Fruit fly (Drosophila melanogaster) whole organism, embryonic: ENCODE measurements around the gene att-ORFB.

Source experiments
- Ada2b ChIP-seq: fragments of 200-800 bp; sonication (Bioruptor generic); IDR thresholded peaks from 2 replicates; pipeline ENCODE4 v1.3.6; 2022; ENCODE audit warnings: missing biosample characterization, missing genetic modification characterization
- Adf1 ChIP-seq: fragments of 200-800 bp; sonication (Bioruptor generic); IDR thresholded peaks from 2 replicates; pipeline ENCODE4 v1.3.6; 2022; ENCODE audit warnings: missing biosample characterization, missing genetic modification characterization
- BEAF-32 ChIP-seq: fragments of 200-800 bp; sonication (Bioruptor generic); optimal IDR thresholded peaks from 3 replicates; lab custom pipeline; 2017; ENCODE audit warnings: missing biosample characterization, missing genetic modification characterization, mild to moderate bottlenecking, moderate library complexity, missing genetic modification reagents
- Bdp1 ChIP-seq: fragments of 200-800 bp; sonication (Bioruptor generic); optimal IDR thresholded peaks from 3 replicates; lab custom pipeline; 2016; ENCODE audit warnings: missing biosample characterization, missing genetic modification characterization
- C15 ChIP-seq: fragments of 200-800 bp; sonication (Bioruptor generic); IDR thresholded peaks from 3 replicates; pipeline ENCODE4 v1.3.6; 2022; ENCODE audit warnings: missing biosample characterization, missing genetic modification characterization
- CG10959 ChIP-seq: fragments of 200-800 bp; sonication (Bioruptor generic); IDR thresholded peaks from 2 replicates; pipeline ENCODE4 v1.3.6; 2022; ENCODE audit warnings: missing biosample characterization, missing genetic modification characterization
- CG12071 ChIP-seq: fragments of 200-800 bp; sonication (Bioruptor generic); optimal IDR thresholded peaks from 3 replicates; lab custom pipeline; 2018; ENCODE audit warnings: missing biosample characterization, mild to moderate bottlenecking, missing genetic modification characterization
- CG1233 ChIP-seq: fragments of 200-800 bp; sonication (Bioruptor generic); optimal IDR thresholded peaks from 4 replicates; lab custom pipeline; 2018; ENCODE audit warnings: missing biosample characterization, mild to moderate bottlenecking, missing genetic modification characterization
- CG13123 ChIP-seq: fragments of 200-800 bp; sonication (Bioruptor generic); optimal IDR thresholded peaks from 2 replicates; lab custom pipeline; 2016; ENCODE audit warnings: missing biosample characterization, missing genetic modification characterization
- CG13624 ChIP-seq: fragments of 200-800 bp; sonication (Bioruptor generic); optimal IDR thresholded peaks from 2 replicates; lab custom pipeline; 2016; ENCODE audit warnings: missing biosample characterization, missing genetic modification characterization
- CG14860 ChIP-seq: fragments of 200-800 bp; sonication (Bioruptor generic); IDR thresholded peaks from 3 replicates; pipeline ENCODE4 v1.3.6; 2022; ENCODE audit warnings: missing biosample characterization, missing genetic modification characterization; ENCODE audit not compliant: partially characterized antibody
- CG15011 ChIP-seq: fragments of 200-800 bp; sonication (Bioruptor generic); optimal IDR thresholded peaks from 3 replicates; lab custom pipeline; 2018; ENCODE audit warnings: missing biosample characterization, mild to moderate bottlenecking, missing genetic modification characterization
- CG15269 ChIP-seq: fragments of 200-800 bp; sonication (Bioruptor generic); optimal IDR thresholded peaks from 2 replicates; lab custom pipeline; 2018; ENCODE audit warnings: missing biosample characterization, mild to moderate bottlenecking, missing genetic modification characterization, moderate library complexity
- CG15479 ChIP-seq: fragments of 200-800 bp; sonication (Bioruptor generic); optimal IDR thresholded peaks from 3 replicates; lab custom pipeline; 2019; ENCODE audit warnings: missing biosample characterization, mild to moderate bottlenecking, missing genetic modification characterization, moderate library complexity
- CG15601 ChIP-seq: fragments of 200-800 bp; sonication (Bioruptor generic); optimal IDR thresholded peaks from 3 replicates; lab custom pipeline; 2019; ENCODE audit warnings: missing biosample characterization, mild to moderate bottlenecking, missing genetic modification characterization, moderate library complexity
- CG1602 ChIP-seq: fragments of 200-800 bp; sonication (Bioruptor generic); optimal IDR thresholded peaks from 3 replicates; lab custom pipeline; 2016; ENCODE audit warnings: missing biosample characterization, missing genetic modification characterization
- CG17385 ChIP-seq: fragments of 200-800 bp; sonication (Bioruptor generic); optimal IDR thresholded peaks from 3 replicates; lab custom pipeline; 2018; ENCODE audit warnings: missing biosample characterization, mild to moderate bottlenecking, missing genetic modification characterization
- CG17912 ChIP-seq: fragments of 200-800 bp; sonication (Bioruptor generic); optimal IDR thresholded peaks from 2 replicates; lab custom pipeline; 2018; ENCODE audit warnings: missing biosample characterization, mild to moderate bottlenecking, missing genetic modification characterization
- CG4360 ChIP-seq: fragments of 200-800 bp; sonication (Bioruptor generic); IDR thresholded peaks from 2 replicates; pipeline ENCODE4 v1.3.6; 2022; ENCODE audit warnings: missing biosample characterization, missing genetic modification characterization
- CG4404 ChIP-seq: fragments of 200-800 bp; sonication (Bioruptor generic); IDR thresholded peaks from 2 replicates; pipeline ENCODE4 v1.3.6; 2022; ENCODE audit warnings: missing biosample characterization, missing genetic modification characterization
- CG4820 ChIP-seq: fragments of 200-800 bp; sonication (Bioruptor generic); optimal IDR thresholded peaks from 3 replicates; lab custom pipeline; 2016; ENCODE audit warnings: missing biosample characterization, missing genetic modification characterization
- CG5180 ChIP-seq: fragments of 200-800 bp; sonication (Bioruptor generic); optimal IDR thresholded peaks from 3 replicates; lab custom pipeline; 2017; ENCODE audit warnings: missing biosample characterization, missing genetic modification characterization, mild to moderate bottlenecking, moderate library complexity, missing genetic modification reagents
- CG5245 ChIP-seq: fragments of 200-800 bp; sonication (Bioruptor generic); optimal IDR thresholded peaks from 3 replicates; lab custom pipeline; 2016; ENCODE audit warnings: missing biosample characterization, missing genetic modification characterization
- CG6854 ChIP-seq: fragments of 200-800 bp; sonication (Bioruptor generic); optimal IDR thresholded peaks from 3 replicates; lab custom pipeline; 2017; ENCODE audit warnings: missing biosample characterization, mild to moderate bottlenecking, missing genetic modification characterization
- CG8944 ChIP-seq: fragments of 200-800 bp; sonication (Bioruptor generic); optimal IDR thresholded peaks from 3 replicates; lab custom pipeline; 2016; ENCODE audit warnings: missing biosample characterization, missing genetic modification characterization
- CG9797 ChIP-seq: fragments of 200-800 bp; sonication (Bioruptor generic); optimal IDR thresholded peaks from 3 replicates; lab custom pipeline; 2018; ENCODE audit warnings: missing biosample characterization, mild to moderate bottlenecking, missing genetic modification characterization
- CG9932 ChIP-seq: fragments of 200-800 bp; sonication (Bioruptor generic); IDR thresholded peaks from 2 replicates; pipeline ENCODE4 v1.3.6; 2022; ENCODE audit warnings: missing biosample characterization, missing genetic modification characterization
- Dref ChIP-seq: fragments of 200-800 bp; sonication (Bioruptor generic); IDR thresholded peaks from 2 replicates; pipeline ENCODE4 v1.3.6; 2022; ENCODE audit warnings: missing biosample characterization, missing genetic modification characterization
- Ets65A ChIP-seq: fragments of 200-800 bp; sonication (Bioruptor generic); peaks from one replicate; lab custom pipeline; 2016; ENCODE audit warnings: missing biosample characterization, missing genetic modification characterization
- Fer2 ChIP-seq: fragments of 200-800 bp; sonication (Bioruptor generic); optimal IDR thresholded peaks from 2 replicates; lab custom pipeline; 2018; ENCODE audit warnings: missing biosample characterization, mild to moderate bottlenecking, missing genetic modification characterization, moderate library complexity
- H15 ChIP-seq: fragments of 200-800 bp; sonication (Bioruptor generic); IDR thresholded peaks from 3 replicates; pipeline ENCODE4 v1.3.6; 2022; ENCODE audit warnings: missing biosample characterization, missing genetic modification characterization
- HmgZ ChIP-seq: fragments of 200-800 bp; sonication (Bioruptor generic); optimal IDR thresholded peaks from 2 replicates; lab custom pipeline; 2018; ENCODE audit warnings: missing biosample characterization, mild to moderate bottlenecking, missing genetic modification characterization
- Hmr ChIP-seq: fragments of 200-800 bp; sonication (Bioruptor generic); optimal IDR thresholded peaks from 3 replicates; lab custom pipeline; 2017; ENCODE audit warnings: mild to moderate bottlenecking, missing biosample characterization, missing genetic modification reagents, missing genetic modification characterization
- Hsf ChIP-seq: fragments of 200-800 bp; sonication (Bioruptor generic); optimal IDR thresholded peaks from 3 replicates; lab custom pipeline; 2016; ENCODE audit warnings: missing biosample characterization, missing genetic modification characterization
- Jarid2 ChIP-seq: fragments of 200-800 bp; sonication (Bioruptor generic); optimal IDR thresholded peaks from 3 replicates; lab custom pipeline; 2017; ENCODE audit warnings: mild to moderate bottlenecking, missing biosample characterization, missing genetic modification reagents, missing genetic modification characterization
- Max ChIP-seq: fragments of 200-800 bp; sonication (Bioruptor generic); optimal IDR thresholded peaks from 2 replicates; lab custom pipeline; 2016; ENCODE audit warnings: missing biosample characterization, mild to moderate bottlenecking, missing genetic modification characterization
- Meics ChIP-seq: fragments of 200-800 bp; sonication (Bioruptor generic); optimal IDR thresholded peaks from 2 replicates; lab custom pipeline; 2017; ENCODE audit warnings: missing biosample characterization, mild to moderate bottlenecking, missing genetic modification characterization
- Ssrp ChIP-seq: fragments of 200-800 bp; sonication (Bioruptor generic); optimal IDR thresholded peaks from 2 replicates; lab custom pipeline; 2018; ENCODE audit warnings: missing biosample characterization, mild to moderate bottlenecking, missing genetic modification characterization, moderate library complexity
- cas ChIP-seq: fragments of 200-800 bp; sonication (Bioruptor generic); IDR thresholded peaks from 2 replicates; pipeline ENCODE4 v1.3.6; 2022; ENCODE audit warnings: missing biosample characterization, missing genetic modification characterization
- cato ChIP-seq: fragments of 200-800 bp; sonication (Bioruptor generic); optimal IDR thresholded peaks from 2 replicates; lab custom pipeline; 2016; ENCODE audit warnings: missing biosample characterization, missing genetic modification characterization, borderline replicate concordance
- chn ChIP-seq: fragments of 200-800 bp; sonication (Bioruptor generic); optimal IDR thresholded peaks from 2 replicates; lab custom pipeline; 2016; ENCODE audit warnings: missing biosample characterization, missing genetic modification characterization
- dmrt99B ChIP-seq: fragments of 200-800 bp; sonication (Bioruptor generic); optimal IDR thresholded peaks from 2 replicates; lab custom pipeline; 2018; ENCODE audit warnings: missing biosample characterization, mild to moderate bottlenecking, missing genetic modification characterization, moderate library complexity
- dpn ChIP-seq, 2 experiments: fragments of 200-800 bp; sonication (Bioruptor generic); optimal IDR thresholded peaks; 3 replicates each; lab custom pipeline; 2016; ENCODE audit warnings: missing biosample characterization in 2 of 2, missing genetic modification characterization in 2 of 2
- gcm2 ChIP-seq: fragments of 200-800 bp; sonication (Bioruptor generic); optimal IDR thresholded peaks from 2 replicates; lab custom pipeline; 2016; ENCODE audit warnings: missing biosample characterization, missing genetic modification characterization
- knrl ChIP-seq: fragments of 200-800 bp; sonication (Bioruptor generic); IDR thresholded peaks from 3 replicates; pipeline ENCODE4 v1.3.6; 2022; ENCODE audit warnings: missing biosample characterization, missing genetic modification characterization; ENCODE audit not compliant: partially characterized antibody
- ranshi ChIP-seq: fragments of 200-800 bp; sonication (Bioruptor generic); IDR thresholded peaks from 2 replicates; pipeline ENCODE4 v1.3.6; 2022; ENCODE audit warnings: missing biosample characterization, missing genetic modification characterization
- sens ChIP-seq: fragments of 200-800 bp; sonication (Bioruptor generic); peaks from one replicate; lab custom pipeline; 2016; ENCODE audit warnings: missing biosample characterization, missing genetic modification characterization
- stwl ChIP-seq: fragments of 200-800 bp; sonication (Bioruptor generic); optimal IDR thresholded peaks from 3 replicates; lab custom pipeline; 2018; ENCODE audit warnings: missing biosample characterization, mild to moderate bottlenecking, missing genetic modification characterization, moderate library complexity
- tgo ChIP-seq: fragments of 200-800 bp; sonication (Bioruptor generic); IDR thresholded peaks from 3 replicates; pipeline ENCODE4 v1.3.6; 2022; ENCODE audit warnings: missing biosample characterization, missing genetic modification characterization

att-ORFB gene

dm6 chr3R:20549855-20550603 is 4.2 kb downstream of the att-ORFB start (continued):
- no peak for TF ChIP-seq CG17912
- peak; percentile 20 to 78 for TF ChIP-seq dpn (GFP tag; optimal IDR thresholded peaks at IDR 0.05; lab: Kevin White, UChicago)
- TF ChIP-seq Fer2 (tag; lab: Kevin White, UChicago), result peak; percentile 78
- peak; percentile 55 for TF ChIP-seq chn (GFP tag; lab: Kevin White, UChicago)
- TF ChIP-seq tgo (GFP tag; lab: Robert Waterston, UW), result peak; percentile 89
- TF ChIP-seq cas (GFP tag; lab: Robert Waterston, UW), result peak; percentile 25; the same call in 1 of the 2 replicates
- TF ChIP-seq dmrt99B, result peak; percentile 90
- peak; percentile 15 for TF ChIP-seq Jarid2 (GFP tag; lab: Kevin White, UChicago)
- no peak for TF ChIP-seq CG13624 (GFP tag; lab: Kevin White, UChicago)
- peak; percentile 78 for TF ChIP-seq CG9932 (GFP tag; lab: Robert Waterston, UW)
- TF ChIP-seq gcm2, result peak; percentile 65
- TF ChIP-seq CG17385 (GFP tag; lab: Kevin White, UChicago), result peak; percentile 69
- TF ChIP-seq Max (GFP tag; lab: Kevin White, UChicago), result peak; percentile 68
- TF ChIP-seq CG15601 (tag; lab: Kevin White, UChicago), result peak; percentile 78
- TF ChIP-seq Ets65A, result peak; percentile 95
- TF ChIP-seq H15 (GFP tag; lab: Robert Waterston, UW), result peak; percentile 74; the same call in 2 of the 3 replicates
- no peak for TF ChIP-seq CG8944
- TF ChIP-seq Adf1, result peak; percentile 75
- peak; percentile 4 for TF ChIP-seq stwl (tag; lab: Kevin White, UChicago)
- peak; percentile 88 for TF ChIP-seq Meics
- 0 out of 2 replicates have a peak, but pooled peaks have one; percentile 18 for TF ChIP-seq Dref (GFP tag; lab: Robert Waterston, UW)
- TF ChIP-seq C15, result peak; percentile 78; the same call in 2 of the 3 replicates
- TF ChIP-seq BEAF-32, result no peak
- TF ChIP-seq CG4360 (GFP tag; lab: Robert Waterston, UW), result peak; percentile 85
- TF ChIP-seq CG1602 (GFP tag; lab: Kevin White, UChicago), result peak; percentile 81
- peak; percentile 62 for TF ChIP-seq CG15011 (GFP tag; lab: Kevin White, UChicago)
- peak; percentile 67 for TF ChIP-seq Hsf (GFP tag; lab: Kevin White, UChicago)
- TF ChIP-seq CG13123 (GFP tag; lab: Kevin White, UChicago), result peak; percentile 43
- peak; percentile 81 for TF ChIP-seq Hmr (GFP tag; lab: Kevin White, UChicago)
- TF ChIP-seq cato (GFP tag; lab: Kevin White, UChicago), result peak; percentile 83
- peak; percentile 85 for TF ChIP-seq CG4404 (GFP tag; lab: Robert Waterston, UW)
- TF ChIP-seq Bdp1 (GFP tag; lab: Kevin White, UChicago), result peak; percentile 23
- TF ChIP-seq ranshi (GFP tag; lab: Robert Waterston, UW), result peak; percentile 84
- no peak for TF ChIP-seq CG15479 (GFP tag; lab: Kevin White, UChicago)
- peak; percentile 82 for TF ChIP-seq CG10959 (GFP tag; lab: Robert Waterston, UW)
- no peak for TF ChIP-seq CG14860 (GFP tag; lab: Robert Waterston, UW)
- TF ChIP-seq CG4820 (GFP tag; lab: Kevin White, UChicago), result peak; percentile 86
- peak; percentile 87 for TF ChIP-seq Ada2b (GFP tag; lab: Robert Waterston, UW)
- peak; percentile 76 for TF ChIP-seq CG6854 (GFP tag; lab: Kevin White, UChicago)
- TF ChIP-seq HmgZ (tag; lab: Kevin White, UChicago), result peak; percentile 91
- TF ChIP-seq CG15269, result peak; percentile 92
- peak; percentile 91 for TF ChIP-seq sens (GFP tag; lab: Kevin White, UChicago)
- TF ChIP-seq CG5245 (GFP tag; lab: Kevin White, UChicago), result peak; percentile 75
- TF ChIP-seq CG9797 (GFP tag; lab: Kevin White, UChicago), result no peak
- TF ChIP-seq Ssrp (tag; lab: Kevin White, UChicago), result peak; percentile 89
- 0 out of 3 replicates have a peak, but pooled peaks have one; percentile 22 for TF ChIP-seq knrl (GFP tag; lab: Robert Waterston, UW)
- TF ChIP-seq CG5180 (GFP tag; lab: Kevin White, UChicago), result peak; percentile 89
- TF ChIP-seq CG12071, result peak; percentile 66
- TF ChIP-seq CG1233 (GFP tag; lab: Kevin White, UChicago), result peak; percentile 80
